Fruit fly (Drosophila melanogaster): ENCODE results near the gene CG3527.

The CG3527 gene

dm6 chrX:4589951-4590771 is 38.4 kb downstream of the CG3527 start (continued):
- TF ChIP-seq pho (GFP tag; optimal IDR thresholded peaks at IDR 0.05) = no peak
- TF ChIP-seq HmgZ (tag; optimal IDR thresholded peaks at IDR 0.05) = peak; percentile 70
- TF ChIP-seq Chrac-16 (GFP tag; optimal IDR thresholded peaks at IDR 0.05) = peak; percentile 89
- peak; percentile 78 for TF ChIP-seq CG11504 (tag; optimal IDR thresholded peaks at IDR 0.05)
- TF ChIP-seq D (optimal IDR thresholded peaks at IDR 0.05) = no peak
- peak; percentile 73 for TF ChIP-seq D (GFP tag; optimal IDR thresholded peaks at IDR 0.05)
- TF ChIP-seq tll (GFP tag; optimal IDR thresholded peaks at IDR 0.05) = no peak
- TF ChIP-seq twi (tag; optimal IDR thresholded peaks at IDR 0.05) = peak; percentile 66
- peak; percentile 50 for TF ChIP-seq CG2202 (tag; optimal IDR thresholded peaks at IDR 0.05)
- peak; percentile 14 for TF ChIP-seq CG8290 (GFP tag; optimal IDR thresholded peaks at IDR 0.05)
- peak in 1 of 2 experiments; percentile 96 for TF ChIP-seq CG8290 (tag; optimal IDR thresholded peaks at IDR 0.05)
- TF ChIP-seq yki (optimal IDR thresholded peaks at IDR 0.05) = no peak
- TF ChIP-seq tio (GFP tag; optimal IDR thresholded peaks at IDR 0.05) = peak; percentile 52
- peak; percentile 49; the same call in 1 of the 2 replicates for TF ChIP-seq ham (GFP tag; IDR thresholded peaks at IDR 0.05)
- TF ChIP-seq HLH54F (GFP tag; optimal IDR thresholded peaks at IDR 0.05) = peak; percentile 12
- no peak for TF ChIP-seq prd (optimal IDR thresholded peaks at IDR 0.05)
- TF ChIP-seq prd (GFP tag; IDR thresholded peaks at IDR 0.05) = peak; percentile 97
- no peak for TF ChIP-seq luna (GFP tag; optimal IDR thresholded peaks at IDR 0.05)
- TF ChIP-seq CG4707 (GFP tag; optimal IDR thresholded peaks at IDR 0.05) = peak; percentile 49
- TF ChIP-seq tna (GFP tag; IDR thresholded peaks at IDR 0.05; ENCODE audit: partially characterized antibody) = no peak
- peak; percentile 70 for TF ChIP-seq PHDP (tag; optimal IDR thresholded peaks at IDR 0.05)
- TF ChIP-seq dan (GFP tag; IDR thresholded peaks at IDR 0.05) = peak; percentile 92
- TF ChIP-seq sob (GFP tag; IDR thresholded peaks at IDR 0.05) = peak; percentile 86
- no peak for TF ChIP-seq Dref (GFP tag; IDR thresholded peaks at IDR 0.05)
- TF ChIP-seq Doc3 (GFP tag; IDR thresholded peaks at IDR 0.05; ENCODE audit: partially characterized antibody) = no peak
- peak; percentile 29 for TF ChIP-seq ab (GFP tag; optimal IDR thresholded peaks at IDR 0.05)
- peak; percentile 85 for TF ChIP-seq CoRest (tag; optimal IDR thresholded peaks at IDR 0.05)
- peak; percentile 69; the same call in 2 of the 3 replicates for TF ChIP-seq CG11560 (tag; IDR thresholded peaks at IDR 0.05)
- TF ChIP-seq maf-S (GFP tag; optimal IDR thresholded peaks at IDR 0.05) = no peak
- peak; percentile 24 for TF ChIP-seq Bteb2 (GFP tag; optimal IDR thresholded peaks at IDR 0.05)
- TF ChIP-seq esg (GFP tag; conservative IDR thresholded peaks at IDR 0.05) = peak; percentile 83
- peak; percentile 76 for TF ChIP-seq CG8944 (GFP tag; optimal IDR thresholded peaks at IDR 0.05)
- TF ChIP-seq rib (GFP tag; IDR thresholded peaks at IDR 0.05) = peak; percentile 23; the same call in 1 of the 2 replicates
- no peak for TF ChIP-seq Dip3 (GFP tag; optimal IDR thresholded peaks at IDR 0.05)
- TF ChIP-seq CG13624 (GFP tag; optimal IDR thresholded peaks at IDR 0.05) = no peak
- peak; percentile 79 for TF ChIP-seq Hr3 (GFP tag; optimal IDR thresholded peaks at IDR 0.05)
- peak; percentile 72 for TF ChIP-seq Ravus (GFP tag; IDR thresholded peaks at IDR 0.05)
- TF ChIP-seq ara (GFP tag; IDR thresholded peaks at IDR 0.05) = peak; percentile 95
- peak; percentile 85 for TF ChIP-seq Abd-B (GFP tag; optimal IDR thresholded peaks at IDR 0.05)
- no peak for TF ChIP-seq p53 (GFP tag; optimal IDR thresholded peaks at IDR 0.05)
- peak; percentile 21 for TF ChIP-seq ERR (GFP tag; optimal IDR thresholded peaks at IDR 0.05)
- TF ChIP-seq wor (GFP tag; IDR thresholded peaks at IDR 0.05) = peak; percentile 83
- peak; percentile 13 for TF ChIP-seq Sox100B (GFP tag; optimal IDR thresholded peaks at IDR 0.05)
- TF ChIP-seq ftz-f1 (GFP tag; optimal IDR thresholded peaks at IDR 0.05) = no peak
- TF ChIP-seq CG8089 (GFP tag; optimal IDR thresholded peaks at IDR 0.05) = peak; percentile 59
- no peak for TF ChIP-seq Scr (GFP tag; IDR thresholded peaks at IDR 0.05; ENCODE audit: partially characterized antibody)
- TF ChIP-seq CG12769 (tag; optimal IDR thresholded peaks at IDR 0.05) = peak; percentile 93
- TF ChIP-seq Optix (GFP tag; IDR thresholded peaks at IDR 0.05) = peak; percentile 95
- peak; percentile 89 for TF ChIP-seq Usf (GFP tag; optimal IDR thresholded peaks at IDR 0.05)
- TF ChIP-seq Asciz (GFP tag; optimal IDR thresholded peaks at IDR 0.05) = peak; percentile 48
- TF ChIP-seq Elba2 (GFP tag; optimal IDR thresholded peaks at IDR 0.05) = peak; percentile 25
